Worm (Caenorhabditis elegans) whole organism, young adult: Measurements from ENCODE around the gene sri-26.

Experiments used
- B0019.2 ChIP-seq: fragments of 200-800 bp; sonication (Bioruptor generic); conservative IDR thresholded peaks from 2 replicates; pipeline ENCODE4 v1.3.6; 2022; ENCODE audit warnings: missing genetic modification reagents, missing genetic modification characterization, missing compliant biosample characterization
- B0261.1 ChIP-seq: sonication (generic microtip); optimal IDR thresholded peaks from 2 replicates; lab custom pipeline; 2016; ENCODE audit warnings: mild to moderate bottlenecking, missing genetic modification characterization, moderate library complexity, missing compliant biosample characterization
- B0336.3 ChIP-seq: fragments of 200-800 bp; sonication (Bioruptor generic); IDR thresholded peaks from 2 replicates; pipeline ENCODE4 v1.3.6; 2022; ENCODE audit warnings: missing genetic modification characterization, missing compliant biosample characterization
- F23B12.7 ChIP-seq: sonication (generic microtip); optimal IDR thresholded peaks from 2 replicates; lab custom pipeline; 2017; ENCODE audit warnings: missing genetic modification characterization, mild to moderate bottlenecking, missing compliant biosample characterization, antibody characterized with exemption, moderate library complexity; ENCODE audit not compliant: insufficient read depth
- F37B4.10 ChIP-seq: fragments of 200-800 bp; sonication (Bioruptor generic); IDR thresholded peaks from 2 replicates; pipeline ENCODE4 v1.3.6; 2022; ENCODE audit warnings: missing genetic modification characterization, missing compliant biosample characterization
- F39B2.1 ChIP-seq: fragments of 200-800 bp; sonication (Bioruptor generic); IDR thresholded peaks from 2 replicates; pipeline ENCODE4 v1.3.6; 2022; ENCODE audit warnings: missing genetic modification reagents, missing genetic modification characterization, missing compliant biosample characterization
- F55B11.4 ChIP-seq: sonication (generic microtip); optimal IDR thresholded peaks from 2 replicates; lab custom pipeline; 2016; ENCODE audit warnings: missing compliant biosample characterization, missing genetic modification characterization, borderline replicate concordance; ENCODE audit not compliant: insufficient read depth
- F57C9.4 ChIP-seq: sonication (generic microtip); optimal IDR thresholded peaks from 2 replicates; lab custom pipeline; 2017; ENCODE audit warnings: mild to moderate bottlenecking, missing genetic modification characterization, missing compliant biosample characterization
- K12H6.12 ChIP-seq: fragments of 200-800 bp; sonication (Bioruptor generic); optimal IDR thresholded peaks from 2 replicates; lab custom pipeline; 2018; ENCODE audit warnings: mild to moderate bottlenecking, missing genetic modification characterization, missing compliant biosample characterization
- ZK185.1 ChIP-seq: sonication (generic microtip); optimal IDR thresholded peaks from 2 replicates; lab custom pipeline; 2016; ENCODE audit warnings: mild to moderate bottlenecking, missing genetic modification characterization, missing compliant biosample characterization; ENCODE audit not compliant: poor library complexity, severe bottlenecking
- aptf-3 ChIP-seq: fragments of 200-800 bp; sonication (Bioruptor generic); IDR thresholded peaks from 2 replicates; pipeline ENCODE4 v1.3.6; 2022; ENCODE audit warnings: missing genetic modification characterization, missing compliant biosample characterization
- atf-7 ChIP-seq: sonication (generic microtip); optimal IDR thresholded peaks from 2 replicates; lab custom pipeline; 2017; ENCODE audit warnings: mild to moderate bottlenecking, missing genetic modification characterization, missing compliant biosample characterization
- athp-1 ChIP-seq: sonication (generic microtip); optimal IDR thresholded peaks from 2 replicates; lab custom pipeline; 2017; ENCODE audit warnings: mild to moderate bottlenecking, missing genetic modification characterization, missing compliant biosample characterization
- attf-5 ChIP-seq: fragments of 200-800 bp; sonication (Bioruptor generic); optimal IDR thresholded peaks from 2 replicates; lab custom pipeline; 2018; ENCODE audit warnings: mild to moderate bottlenecking, missing genetic modification characterization, missing compliant biosample characterization
- bed-1 ChIP-seq: fragments of 200-800 bp; sonication (Bioruptor generic); IDR thresholded peaks from 2 replicates; pipeline ENCODE4 v1.3.6; 2022; ENCODE audit warnings: missing genetic modification reagents, missing genetic modification characterization, missing compliant biosample characterization
- cebp-1 ChIP-seq, 2 experiments: fragments of 200-800 bp in 1 of 2; sonication (Bioruptor generic) in 1 of 2; sonication (generic microtip) in 1 of 2; IDR thresholded peaks in 1 of 2; optimal IDR thresholded peaks in 1 of 2; 2 replicates each; pipeline versions ENCODE4 v1.3.6 to Lab custom; 2017 to 2022; ENCODE audit warnings: missing compliant biosample characterization in 2 of 2, missing genetic modification characterization in 2 of 2, mild to moderate bottlenecking in 1 of 2, missing genetic modification reagents in 1 of 2, moderate library complexity in 1 of 2
- cebp-2 ChIP-seq: fragments of 200-800 bp; sonication (Bioruptor generic); IDR thresholded peaks from 2 replicates; pipeline ENCODE4 v1.3.6; 2022; ENCODE audit warnings: missing genetic modification characterization, missing compliant biosample characterization
- ceh-40 ChIP-seq: fragments of 200-800 bp; sonication (Bioruptor generic); IDR thresholded peaks from 2 replicates; pipeline ENCODE4 v1.3.6; 2022; ENCODE audit warnings: missing genetic modification characterization, missing compliant biosample characterization
- efl-1 ChIP-seq: fragments of 150-350 bp; optimal IDR thresholded peaks from 2 replicates; lab custom pipeline; 2014; ENCODE audit warnings: missing biosample characterization, missing genetic modification reagents, missing genetic modification characterization
- ets-4 ChIP-seq: fragments of 200-800 bp; sonication (Bioruptor generic); optimal IDR thresholded peaks from 2 replicates; lab custom pipeline; 2018; ENCODE audit warnings: mild to moderate bottlenecking, missing genetic modification characterization, missing compliant biosample characterization
- gei-17 ChIP-seq: fragments of 200-800 bp; sonication (Bioruptor generic); optimal IDR thresholded peaks from 2 replicates; lab custom pipeline; 2018; ENCODE audit warnings: mild to moderate bottlenecking, missing genetic modification characterization, missing compliant biosample characterization
- him-1 ChIP-seq: sonication (generic microtip); optimal IDR thresholded peaks from 2 replicates; lab custom pipeline; 2016; ENCODE audit warnings: missing genotype, missing genetic modification reagents, missing genetic modification characterization, missing compliant biosample characterization
- hmg-1.2 ChIP-seq: fragments of 200-800 bp; sonication (Bioruptor generic); IDR thresholded peaks from 2 replicates; pipeline ENCODE4 v1.3.6; 2022; ENCODE audit warnings: missing genetic modification reagents, missing genetic modification characterization, missing compliant biosample characterization
- hmg-20 ChIP-seq: fragments of 200-800 bp; sonication (Bioruptor generic); IDR thresholded peaks from 2 replicates; pipeline ENCODE4 v1.3.6; 2022; ENCODE audit warnings: missing genetic modification reagents, missing genetic modification characterization, missing compliant biosample characterization
- lag-1 ChIP-seq: fragments of 200-800 bp; sonication (Bioruptor generic); IDR thresholded peaks from 2 replicates; pipeline ENCODE4 v1.3.6; 2022; ENCODE audit warnings: missing genetic modification reagents, missing genetic modification characterization, missing compliant biosample characterization
- let-607 ChIP-seq, 2 experiments: fragments of 200-800 bp in 1 of 2; sonication (Bioruptor generic) in 1 of 2; sonication (generic microtip) in 1 of 2; optimal IDR thresholded peaks; 2 replicates each; lab custom pipeline; 2016 to 2018; ENCODE audit warnings: mild to moderate bottlenecking in 2 of 2, missing compliant biosample characterization in 2 of 2, missing genetic modification characterization in 2 of 2, moderate library complexity in 2 of 2, missing genotype in 1 of 2
- lin-35 ChIP-seq, 3 experiments: fragments of 150-350 bp in 2 of 3; sonication (generic microtip) in 1 of 3; optimal IDR thresholded peaks; 2 replicates each; lab custom pipeline; 2014 to 2018; ENCODE audit warnings: missing biosample characterization in 3 of 3, missing genetic modification characterization in 3 of 3, missing genetic modification reagents in 3 of 3
- madf-6 ChIP-seq: fragments of 200-800 bp; sonication (Bioruptor generic); IDR thresholded peaks from 2 replicates; pipeline ENCODE4 v1.3.6; 2022; ENCODE audit warnings: missing genetic modification reagents, missing genetic modification characterization, missing compliant biosample characterization
- madf-8 ChIP-seq: fragments of 200-800 bp; sonication (Bioruptor generic); conservative IDR thresholded peaks from 2 replicates; pipeline ENCODE4 v1.3.6; 2022; ENCODE audit warnings: missing genetic modification reagents, missing genetic modification characterization, missing compliant biosample characterization
- nfyb-1 ChIP-seq: fragments of 200-800 bp; sonication (Bioruptor generic); IDR thresholded peaks from 2 replicates; pipeline ENCODE4 v1.3.6; 2022; ENCODE audit warnings: missing genetic modification reagents, missing genetic modification characterization, missing compliant biosample characterization
- nhr-179 ChIP-seq: sonication (generic microtip); optimal IDR thresholded peaks from 2 replicates; lab custom pipeline; 2016; ENCODE audit warnings: mild to moderate bottlenecking, missing genetic modification characterization, missing compliant biosample characterization
- nhr-80 ChIP-seq: sonication (generic microtip); optimal IDR thresholded peaks from 2 replicates; lab custom pipeline; 2016; ENCODE audit warnings: missing genetic modification characterization, missing compliant biosample characterization
- nhr-90 ChIP-seq: sonication (generic microtip); optimal IDR thresholded peaks from 2 replicates; lab custom pipeline; 2016; ENCODE audit warnings: missing genotype, mild to moderate bottlenecking, missing genetic modification characterization, missing compliant biosample characterization
- rcor-1 ChIP-seq: fragments of 200-800 bp; sonication (Bioruptor generic); IDR thresholded peaks from 2 replicates; pipeline ENCODE4 v1.3.6; 2022; ENCODE audit warnings: missing genetic modification reagents, missing genetic modification characterization, missing compliant biosample characterization
- rpc-1 ChIP-seq, 2 experiments: fragments of 150-350 bp in 1 of 2; sonication (generic microtip) in 1 of 2; optimal IDR thresholded peaks; 2 replicates each; lab custom pipeline; 2014 to 2018; ENCODE audit warnings: missing biosample characterization in 1 of 2, missing genetic modification characterization in 1 of 2, missing genetic modification reagents in 1 of 2, missing genotype in 1 of 2
- snpc-1.3 ChIP-seq: sonication (generic microtip); optimal IDR thresholded peaks from 2 replicates; lab custom pipeline; 2017; ENCODE audit warnings: missing genetic modification characterization, mild to moderate bottlenecking, missing compliant biosample characterization, antibody characterized with exemption, moderate library complexity, missing genotype, missing genetic modification reagents; ENCODE audit not compliant: insufficient read depth
- tbp1 ChIP-seq: fragments of 200-800 bp; sonication (Bioruptor generic); optimal IDR thresholded peaks from 2 replicates; lab custom pipeline; 2018; ENCODE audit warnings: mild to moderate bottlenecking, missing genetic modification characterization, missing compliant biosample characterization
- tbx-9 ChIP-seq: sonication (generic microtip); optimal IDR thresholded peaks from 2 replicates; lab custom pipeline; 2016; ENCODE audit warnings: borderline replicate concordance, missing genetic modification characterization, inconsistent platforms, missing compliant biosample characterization
- unc-130 ChIP-seq: sonication (generic microtip); optimal IDR thresholded peaks from 2 replicates; lab custom pipeline; 2016; ENCODE audit warnings: missing genetic modification reagents, missing genetic modification characterization, missing compliant biosample characterization
- zim-3 ChIP-seq: sonication (generic microtip); optimal IDR thresholded peaks from 2 replicates; lab custom pipeline; 2017; ENCODE audit warnings: mild to moderate bottlenecking, missing genetic modification characterization, moderate library complexity, missing compliant biosample characterization
- ztf-26 ChIP-seq: sonication (generic microtip); optimal IDR thresholded peaks from 2 replicates; lab custom pipeline; 2017; ENCODE audit warnings: missing genetic modification characterization, missing compliant biosample characterization
- ztf-3 ChIP-seq: fragments of 200-800 bp; sonication (Bioruptor generic); optimal IDR thresholded peaks from 2 replicates; lab custom pipeline; 2018; ENCODE audit warnings: mild to moderate bottlenecking, missing genetic modification characterization, missing compliant biosample characterization

The sri-26 gene

ce11 chrV:15190903-15191302 lies 24.4 kb upstream of the sri-26 start, which contains the start of gene Y75B12B.11 (continued):
- TF ChIP-seq nhr-179 (tag; lab: Kevin White, UChicago) (peak; percentile 81), ztf-3 (GFP tag; lab: Kevin White, UChicago) (peak; percentile 46), B0261.1 (tag; lab: Kevin White, UChicago) (peak; percentile 97), lin-35 (GFP tag; optimal IDR thresholded peaks at IDR 0.05; lab: Kevin White, UChicago) (peak in 2 of 3 experiments; percentile 72 to 87), rcor-1 (GFP tag; lab: Robert Waterston, UW) (peak; percentile 95), F37B4.10 (GFP tag; lab: Robert Waterston, UW) (peak; percentile 96), hmg-20 (peak; percentile 93), snpc-1.3 (tag; lab: Kevin White, UChicago) (peak; percentile 90), ztf-26 (tag; lab: Kevin White, UChicago) (peak; percentile 95), ZK185.1 (tag; lab: Kevin White, UChicago) (peak; percentile 90), rpc-1 (optimal IDR thresholded peaks at IDR 0.05; lab: Kevin White, UChicago) (peak; percentile 97), rpc-1 (tag; optimal IDR thresholded peaks at IDR 0.05; lab: Kevin White, UChicago) (peak; percentile 97), B0336.3 (GFP tag; lab: Robert Waterston, UW) (peak; percentile 98), F23B12.7 (tag; lab: Kevin White, UChicago) (peak; percentile 89), gei-17 (GFP tag; lab: Kevin White, UChicago) (peak; percentile 68), him-1 (tag; lab: Kevin White, UChicago) (peak; percentile 87), athp-1 (peak; percentile 98), bed-1 (GFP tag; lab: Robert Waterston, UW) (peak; percentile 94; the same call in 1 of the 2 replicates), unc-130 (GFP tag; lab: Kevin White, UChicago) (peak; percentile 92), tbp1 (GFP tag; lab: Kevin White, UChicago) (peak; percentile 99), K12H6.12 (tag; lab: Kevin White, UChicago) (peak; percentile 83), ceh-40 (peak; percentile 94), aptf-3 (GFP tag; lab: Robert Waterston, UW) (peak; percentile 96), F39B2.1 (GFP tag; lab: Robert Waterston, UW) (peak; percentile 92), efl-1 (GFP tag; lab: Kevin White, UChicago) (peak; percentile 62), F57C9.4 (peak; percentile 91), madf-6 (GFP tag; lab: Robert Waterston, UW) (peak; percentile 92), F55B11.4 (tag; lab: Kevin White, UChicago) (no peak), tbx-9 (peak; percentile 90), lag-1 (GFP tag; lab: Robert Waterston, UW) (0 out of 2 replicates have a peak, but pooled peaks have one; percentile 52), madf-8 (peak; percentile 71)

- no peak for TF ChIP-seq cebp-2
- no peak for TF ChIP-seq nhr-80 (tag; lab: Kevin White, UChicago)
- TF ChIP-seq, all 124 proteins: peak for 0
These were observed 23.3 kb upstream of the sri-26 start for ce11 chrV:15191971-15192370.

ce11 chrV:15192377-15192776 lies 22.9 kb upstream of the sri-26 start, which contains the start of gene plc-2:
plc-2 (plus strand) TSS chrV:15192572.
- TF ChIP-seq zim-3 (tag; lab: Kevin White, UChicago) (no peak), attf-5 (GFP tag; lab: Kevin White, UChicago) (peak; percentile 5), nfyb-1 (GFP tag; lab: Robert Waterston, UW) (0 out of 2 replicates have a peak, but pooled peaks have one; percentile 44), him-1 (tag; lab: Kevin White, UChicago) (no peak), atf-7 (no peak), nhr-80 (tag; lab: Kevin White, UChicago) (peak; percentile 80), nhr-90 (peak; percentile 21), ets-4 (GFP tag; lab: Kevin White, UChicago) (peak; percentile 25), B0019.2 (GFP tag; lab: Robert Waterston, UW) (no peak), ceh-40 (no peak), let-607 (tag; optimal IDR thresholded peaks at IDR 0.05; lab: Kevin White, UChicago) (peak; percentile 12 to 14), cebp-1 (GFP tag; IDR thresholded peaks at IDR 0.05; lab: Robert Waterston, UW) (no peak), cebp-1 (tag; optimal IDR thresholded peaks at IDR 0.05; lab: Kevin White, UChicago) (peak; percentile 14), hmg-1.2 (GFP tag; lab: Robert Waterston, UW) (peak; percentile 11; the same call in 1 of the 2 replicates)
